Worm (Caenorhabditis elegans): ENCODE measurements around the gene aak-1.

aak-1 gene

ce11 chrIII:8769253-8769652, 8.4 kb upstream of the aak-1 start, which contains the start of gene K02D10.1:
Gene K02D10.1, plus strand, starts transcription at chrIII:8769536.
- no peak for TF ChIP-seq him-1 (tag; optimal IDR thresholded peaks at IDR 0.05)
- TF ChIP-seq dao-5 (tag; optimal IDR thresholded peaks at IDR 0.05): no peak
- no peak for TF ChIP-seq W03F9.2 (tag; optimal IDR thresholded peaks at IDR 0.05)

- TF ChIP-seq him-1 (tag; optimal IDR thresholded peaks at IDR 0.05) (peak; percentile 53), dao-5 (tag; optimal IDR thresholded peaks at IDR 0.05) (peak; percentile 23), W03F9.2 (tag; optimal IDR thresholded peaks at IDR 0.05) (peak; percentile 78)
Measured at ce11 chrIII:8767889-8768361, 7.0 kb upstream of the aak-1 start, which contains the start of gene mtss-1. Gene mtss-1, plus strand, starts transcription at chrIII:8768311.

ce11 chrIII:8767292-8767829, 6.5 kb upstream of the aak-1 start, which contains the start of gene mig-22:
Gene mig-22, minus strand, starts transcription at chrIII:8767342.
- TF ChIP-seq dao-5 (tag; optimal IDR thresholded peaks at IDR 0.05) (no peak), him-1 (tag; optimal IDR thresholded peaks at IDR 0.05) (no peak), W03F9.2 (tag; optimal IDR thresholded peaks at IDR 0.05) (no peak)

- TF ChIP-seq him-1 (tag; optimal IDR thresholded peaks at IDR 0.05): no peak
- no peak for TF ChIP-seq W03F9.2 (tag; optimal IDR thresholded peaks at IDR 0.05)
- no peak for TF ChIP-seq dao-5 (tag; optimal IDR thresholded peaks at IDR 0.05)
Measured at ce11 chrIII:8766467-8766866, 5.6 kb upstream of the aak-1 start.

ce11 chrIII:8765030-8765429, 4.1 kb upstream of the aak-1 start:
- TF ChIP-seq dao-5 (tag; optimal IDR thresholded peaks at IDR 0.05) (no peak), W03F9.2 (tag; optimal IDR thresholded peaks at IDR 0.05) (no peak)

ce11 chrIII:8763111-8763510, 2.2 kb upstream of the aak-1 start:
- TF ChIP-seq W03F9.2 (tag; optimal IDR thresholded peaks at IDR 0.05): no peak
- TF ChIP-seq him-1 (tag; optimal IDR thresholded peaks at IDR 0.05): no peak
- TF ChIP-seq dao-5 (tag; optimal IDR thresholded peaks at IDR 0.05): no peak

- TF ChIP-seq dao-5 (tag; optimal IDR thresholded peaks at IDR 0.05) (no peak), him-1 (tag; optimal IDR thresholded peaks at IDR 0.05) (no peak), W03F9.2 (tag; optimal IDR thresholded peaks at IDR 0.05) (no peak)
Measured at ce11 chrIII:8762016-8762415, 1.1 kb upstream of the aak-1 start.

ce11 chrIII:8754682-8755081, 6.2 kb downstream of the aak-1 start, which contains the start of gene tomm-70:
Gene tomm-70, minus strand, starts transcription at chrIII:8754750.
- no peak for TF ChIP-seq dao-5 (tag; optimal IDR thresholded peaks at IDR 0.05)
- TF ChIP-seq W03F9.2 (tag; optimal IDR thresholded peaks at IDR 0.05): no peak
- no peak for TF ChIP-seq him-1 (tag; optimal IDR thresholded peaks at IDR 0.05)

- no peak for TF ChIP-seq W03F9.2 (tag; optimal IDR thresholded peaks at IDR 0.05)
- TF ChIP-seq him-1 (tag; optimal IDR thresholded peaks at IDR 0.05): no peak
- TF ChIP-seq dao-5 (tag; optimal IDR thresholded peaks at IDR 0.05): no peak
Measured at ce11 chrIII:8750606-8751005, 10.3 kb downstream of the aak-1 start, which contains the start of gene ugtp-1. Gene ugtp-1, minus strand, starts transcription at chrIII:8750706.

ce11 chrIII:8749487-8749886, 11.4 kb downstream of the aak-1 start, which contains the start of gene sma-2:
Gene sma-2, plus strand, starts transcription at chrIII:8749680.
- TF ChIP-seq dao-5 (tag; optimal IDR thresholded peaks at IDR 0.05) (no peak), W03F9.2 (tag; optimal IDR thresholded peaks at IDR 0.05) (no peak), him-1 (tag; optimal IDR thresholded peaks at IDR 0.05) (no peak)

- TF ChIP-seq W03F9.2 (tag; optimal IDR thresholded peaks at IDR 0.05) (no peak), dao-5 (tag; optimal IDR thresholded peaks at IDR 0.05) (no peak), him-1 (tag; optimal IDR thresholded peaks at IDR 0.05) (no peak)
Measured at ce11 chrIII:8748620-8749019, 12.3 kb downstream of the aak-1 start.

ce11 chrIII:8745214-8745613, 15.7 kb downstream of the aak-1 start:
- TF ChIP-seq dao-5 (tag; optimal IDR thresholded peaks at IDR 0.05): no peak

- TF ChIP-seq him-1 (tag; optimal IDR thresholded peaks at IDR 0.05) (no peak), dao-5 (tag; optimal IDR thresholded peaks at IDR 0.05) (no peak), W03F9.2 (tag; optimal IDR thresholded peaks at IDR 0.05) (no peak)
Measured at ce11 chrIII:8744765-8745164, 16.1 kb downstream of the aak-1 start.

ce11 chrIII:8743796-8744404, 17.0 kb downstream of the aak-1 start, which contains the start of gene ZK370.6:
Gene ZK370.6, minus strand, starts transcription at chrIII:8743846.
- TF ChIP-seq him-1 (tag; optimal IDR thresholded peaks at IDR 0.05) (no peak), dao-5 (tag; optimal IDR thresholded peaks at IDR 0.05) (no peak), W03F9.2 (tag; optimal IDR thresholded peaks at IDR 0.05) (no peak)
